Fruit fly (Drosophila melanogaster): Measurements from ENCODE around the gene CG11050.

Gene CG11050

dm6 chr2L:6632307-6632706, 21.5 kb downstream of the CG11050 start, which contains the start of gene Oatp26F (continued):
- TF ChIP-seq tap (tag; optimal IDR thresholded peaks at IDR 0.05): no peak
- no peak for TF ChIP-seq Mes4 (GFP tag; optimal IDR thresholded peaks at IDR 0.05)
- TF ChIP-seq maf-S (GFP tag; optimal IDR thresholded peaks at IDR 0.05): no peak
- TF ChIP-seq insv (GFP tag; optimal IDR thresholded peaks at IDR 0.05): no peak
- 0 out of 2 replicates have a peak, but pooled peaks have one; percentile 18 for TF ChIP-seq Dref (GFP tag; IDR thresholded peaks at IDR 0.05)
- 0 out of 3 replicates have a peak, but pooled peaks have one; percentile 16 for TF ChIP-seq Mrtf (GFP tag; IDR thresholded peaks at IDR 0.05)
- TF ChIP-seq CG34224 (GFP tag; IDR thresholded peaks at IDR 0.05; ENCODE audit: partially characterized antibody): no peak
- no peak for TF ChIP-seq CG2875 (GFP tag; optimal IDR thresholded peaks at IDR 0.05)
- no peak for TF ChIP-seq cad (GFP tag; optimal IDR thresholded peaks at IDR 0.05)

- TF ChIP-seq sug (tag; optimal IDR thresholded peaks at IDR 0.05): peak; percentile 37
- peak; percentile 12; the same call in 1 of the 2 replicates for TF ChIP-seq CG32772 (GFP tag; IDR thresholded peaks at IDR 0.05)
- TF ChIP-seq GATAe (GFP tag; conservative IDR thresholded peaks at IDR 0.05): peak; percentile 18; the same call in 1 of the 2 replicates
- peak; percentile 29 for TF ChIP-seq CG34376 (GFP tag; optimal IDR thresholded peaks at IDR 0.05)
- no peak for TF ChIP-seq ftz-f1 (GFP tag; optimal IDR thresholded peaks at IDR 0.05)
- peak; percentile 46 for TF ChIP-seq mirr (GFP tag; optimal IDR thresholded peaks at IDR 0.05)
- no peak for TF ChIP-seq CG11504 (tag; optimal IDR thresholded peaks at IDR 0.05)
- peak; percentile 64 for TF ChIP-seq exex (tag; optimal IDR thresholded peaks at IDR 0.05)
- peak; percentile 98 for TF ChIP-seq CG8281 (tag; optimal IDR thresholded peaks at IDR 0.05)
- TF ChIP-seq Dbx (GFP tag; IDR thresholded peaks at IDR 0.05): 0 out of 3 replicates have a peak, but pooled peaks have one; percentile 39
- peak; percentile 3 for TF ChIP-seq Med (GFP tag)
- peak; percentile 60 for TF ChIP-seq CG7987 (GFP tag; optimal IDR thresholded peaks at IDR 0.05)
- TF ChIP-seq CG6813 (GFP tag; optimal IDR thresholded peaks at IDR 0.05): peak; percentile 43
- no peak for TF ChIP-seq hb (GFP tag; IDR thresholded peaks at IDR 0.05; ENCODE audit: partially characterized antibody)
- TF ChIP-seq sens (GFP tag): peak; percentile 28
- TF ChIP-seq CG10147 (GFP tag; optimal IDR thresholded peaks at IDR 0.05): peak; percentile 15
- TF ChIP-seq pho (GFP tag; optimal IDR thresholded peaks at IDR 0.05): no peak
- peak; percentile 20 for TF ChIP-seq CG2120 (GFP tag; optimal IDR thresholded peaks at IDR 0.05)
- no peak for TF ChIP-seq en (GFP tag; optimal IDR thresholded peaks at IDR 0.05)
- TF ChIP-seq CG18599 (GFP tag; optimal IDR thresholded peaks at IDR 0.05): peak; percentile 44
- TF ChIP-seq CG3281 (GFP tag; optimal IDR thresholded peaks at IDR 0.05): peak; percentile 10
- TF ChIP-seq sd (tag; optimal IDR thresholded peaks at IDR 0.05): peak; percentile 35
- TF ChIP-seq Adf1 (GFP tag; IDR thresholded peaks at IDR 0.05): peak; percentile 17; the same call in 1 of the 2 replicates
- peak; percentile 80 for TF ChIP-seq grn (GFP tag; optimal IDR thresholded peaks at IDR 0.05)
- peak; percentile 56 for TF ChIP-seq lab (GFP tag; optimal IDR thresholded peaks at IDR 0.05)
Observed at dm6 chr2L:6643218-6643756, 32.5 kb downstream of the CG11050 start.

- TF ChIP-seq Hand (GFP tag; optimal IDR thresholded peaks at IDR 0.05) (no peak), Med (GFP tag) (peak; percentile 66), toy (GFP tag; IDR thresholded peaks at IDR 0.05) (no peak), exex (tag; optimal IDR thresholded peaks at IDR 0.05) (peak; percentile 13), Dp (GFP tag; optimal IDR thresholded peaks at IDR 0.05) (no peak), CG2199 (GFP tag; IDR thresholded peaks at IDR 0.05) (no peak), chinmo (GFP tag; IDR thresholded peaks at IDR 0.05; ENCODE audit: partially characterized antibody) (peak; percentile 96; the same call in 3 of the 4 replicates), Taf1 (GFP tag; IDR thresholded peaks at IDR 0.05) (no peak), HLHmδ (GFP tag; optimal IDR thresholded peaks at IDR 0.05) (no peak), Usf (GFP tag; optimal IDR thresholded peaks at IDR 0.05) (no peak), corto (GFP tag; optimal IDR thresholded peaks at IDR 0.05) (peak; percentile 47), fd102C (GFP tag; optimal IDR thresholded peaks at IDR 0.05) (no peak), lbe (GFP tag; optimal IDR thresholded peaks at IDR 0.05) (peak; percentile 41), CG3838 (GFP tag; optimal IDR thresholded peaks at IDR 0.05) (peak; percentile 40), Pdp1 (GFP tag; optimal IDR thresholded peaks at IDR 0.05) (peak in 1 of 2 experiments; percentile 88)
Observed at dm6 chr2L:6644421-6645059, 33.7 kb downstream of the CG11050 start.

Data from whole organism, embryonic.